Fruit fly (Drosophila melanogaster): Measurements from ENCODE around the gene AdamTS-A.

Gene AdamTS-A

dm6 chr3R:15427199-15427817 lies 48.7 kb downstream of the AdamTS-A start:
- TF ChIP-seq CG7045 (GFP tag; optimal IDR thresholded peaks at IDR 0.05) (no peak), CG14711 (tag; optimal IDR thresholded peaks at IDR 0.05) (no peak), CG33017 (tag; optimal IDR thresholded peaks at IDR 0.05) (no peak)

dm6 chr3R:15425638-15426487 lies 50.1 kb downstream of the AdamTS-A start:
- TF ChIP-seq cic (GFP tag; optimal IDR thresholded peaks at IDR 0.05), result no peak
- no peak for TF ChIP-seq CG33017 (tag; optimal IDR thresholded peaks at IDR 0.05)
- no peak for TF ChIP-seq Clk (GFP tag; optimal IDR thresholded peaks at IDR 0.05)
- TF ChIP-seq CG14711 (tag; optimal IDR thresholded peaks at IDR 0.05), result no peak
- TF ChIP-seq bab1 (GFP tag; optimal IDR thresholded peaks at IDR 0.05), result no peak
- no peak for TF ChIP-seq Crg-1 (GFP tag; optimal IDR thresholded peaks at IDR 0.05)
- no peak for TF ChIP-seq CG11617 (GFP tag; optimal IDR thresholded peaks at IDR 0.05)
- no peak for TF ChIP-seq Mnt (GFP tag; optimal IDR thresholded peaks at IDR 0.05)
- TF ChIP-seq toe (GFP tag; optimal IDR thresholded peaks at IDR 0.05), result no peak
- no peak for TF ChIP-seq CG12768 (GFP tag; optimal IDR thresholded peaks at IDR 0.05)
- no peak for TF ChIP-seq ovo (GFP tag; optimal IDR thresholded peaks at IDR 0.05)
- no peak for TF ChIP-seq CG5204 (GFP tag; optimal IDR thresholded peaks at IDR 0.05)
- TF ChIP-seq CG7101 (tag; optimal IDR thresholded peaks at IDR 0.05), result no peak
- TF ChIP-seq Hr96 (GFP tag; optimal IDR thresholded peaks at IDR 0.05), result no peak

dm6 chr3R:15424187-15424586 lies 51.8 kb downstream of the AdamTS-A start:
- TF ChIP-seq toe (GFP tag; optimal IDR thresholded peaks at IDR 0.05) (no peak), CG11617 (GFP tag; optimal IDR thresholded peaks at IDR 0.05) (no peak), CG12768 (GFP tag; optimal IDR thresholded peaks at IDR 0.05) (no peak), Crg-1 (GFP tag; optimal IDR thresholded peaks at IDR 0.05) (no peak), Hr96 (GFP tag; optimal IDR thresholded peaks at IDR 0.05) (no peak), CG33017 (tag; optimal IDR thresholded peaks at IDR 0.05) (no peak), bab1 (GFP tag; optimal IDR thresholded peaks at IDR 0.05) (no peak), Mnt (GFP tag; optimal IDR thresholded peaks at IDR 0.05) (no peak), Clk (GFP tag; optimal IDR thresholded peaks at IDR 0.05) (no peak), CG7101 (tag; optimal IDR thresholded peaks at IDR 0.05) (no peak), ovo (GFP tag; optimal IDR thresholded peaks at IDR 0.05) (no peak), CG5204 (GFP tag; optimal IDR thresholded peaks at IDR 0.05) (no peak), CG1620 (GFP tag; optimal IDR thresholded peaks at IDR 0.05) (no peak), tj (GFP tag; optimal IDR thresholded peaks at IDR 0.05) (no peak), pad (GFP tag; optimal IDR thresholded peaks at IDR 0.05) (no peak), CG14711 (tag; optimal IDR thresholded peaks at IDR 0.05) (no peak), kay (GFP tag; ENCODE audit: borderline replicate concordance) (no peak), cnc (optimal IDR thresholded peaks at IDR 0.05) (no peak), CG7045 (GFP tag; optimal IDR thresholded peaks at IDR 0.05) (no peak), cic (GFP tag; optimal IDR thresholded peaks at IDR 0.05) (no peak)

DNA sequence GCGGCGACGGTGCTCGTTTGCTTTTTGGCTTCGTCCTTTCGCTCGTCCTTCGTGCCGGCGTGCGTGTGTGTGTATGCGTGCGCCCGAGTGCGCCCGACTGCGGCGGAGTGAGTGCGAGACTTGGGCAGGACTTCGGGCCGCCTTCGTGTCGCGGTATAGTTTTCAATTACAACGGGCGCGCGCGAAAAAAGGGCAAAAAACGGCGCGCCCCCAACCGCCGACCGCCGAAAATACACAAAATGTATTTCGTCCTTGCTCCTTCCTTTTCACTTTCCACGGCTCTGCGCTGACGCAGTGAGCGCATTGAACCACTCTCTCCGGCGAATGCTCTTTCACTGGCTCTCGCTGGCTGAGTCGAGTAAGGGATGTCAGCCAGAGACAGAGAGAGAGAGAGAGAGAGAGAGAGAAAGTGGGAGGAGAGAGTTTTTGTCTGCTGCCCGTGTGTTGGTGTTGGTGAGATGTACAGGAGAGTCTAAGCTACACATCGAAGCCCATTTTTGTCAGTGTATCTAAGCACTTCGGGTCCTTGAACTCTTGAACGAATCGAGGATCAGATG lies 55.5 kb downstream of the AdamTS-A start:
- no peak for TF ChIP-seq cic (GFP tag; optimal IDR thresholded peaks at IDR 0.05)
- TF ChIP-seq CG12768 (GFP tag; optimal IDR thresholded peaks at IDR 0.05), result no peak
- TF ChIP-seq kay (GFP tag; ENCODE audit: borderline replicate concordance), result no peak
- no peak for TF ChIP-seq Clk (GFP tag; optimal IDR thresholded peaks at IDR 0.05)
- TF ChIP-seq Mnt (GFP tag; optimal IDR thresholded peaks at IDR 0.05), result no peak
- TF ChIP-seq CG33017 (tag; optimal IDR thresholded peaks at IDR 0.05), result no peak
- TF ChIP-seq CG7101 (tag; optimal IDR thresholded peaks at IDR 0.05), result no peak
- no peak for TF ChIP-seq CG1620 (GFP tag; optimal IDR thresholded peaks at IDR 0.05)
- TF ChIP-seq pad (GFP tag; optimal IDR thresholded peaks at IDR 0.05), result no peak
- TF ChIP-seq ovo (GFP tag; optimal IDR thresholded peaks at IDR 0.05), result no peak
- no peak for TF ChIP-seq toe (GFP tag; optimal IDR thresholded peaks at IDR 0.05)
- TF ChIP-seq cnc (optimal IDR thresholded peaks at IDR 0.05), result no peak

dm6 chr3R:15418824-15419530 lies 57.0 kb downstream of the AdamTS-A start:
- TF ChIP-seq kay (GFP tag; ENCODE audit: borderline replicate concordance), result no peak
- TF ChIP-seq CG11617 (GFP tag; optimal IDR thresholded peaks at IDR 0.05), result peak; percentile 0
- peak; percentile 11 for TF ChIP-seq CG7101 (tag; optimal IDR thresholded peaks at IDR 0.05)
